Fruit fly (Drosophila melanogaster) whole organism, embryonic: Measurements from ENCODE around the gene CG31075.

ENCODE experiments used
- B-H2 ChIP-seq: fragments of 200-800 bp; sonication (Bioruptor generic); optimal IDR thresholded peaks from 2 replicates; lab custom pipeline; 2018; ENCODE audit warnings: missing biosample characterization, mild to moderate bottlenecking, missing genetic modification characterization
- CG1024 ChIP-seq: fragments of 200-800 bp; sonication (Bioruptor generic); IDR thresholded peaks from 2 replicates; pipeline ENCODE4 v1.3.6; 2022; ENCODE audit warnings: missing biosample characterization, missing genetic modification characterization
- CG10267 ChIP-seq: fragments of 200-800 bp; sonication (Bioruptor generic); optimal IDR thresholded peaks from 2 replicates; lab custom pipeline; 2018; ENCODE audit warnings: missing biosample characterization, mild to moderate bottlenecking, missing genetic modification characterization, moderate library complexity
- CG10431 ChIP-seq: fragments of 200-800 bp; sonication (Bioruptor generic); optimal IDR thresholded peaks from 3 replicates; lab custom pipeline; 2018; ENCODE audit warnings: missing biosample characterization, mild to moderate bottlenecking, missing genetic modification characterization
- CG10565 ChIP-seq: fragments of 200-800 bp; sonication (Bioruptor generic); optimal IDR thresholded peaks from 3 replicates; lab custom pipeline; 2016; ENCODE audit warnings: missing biosample characterization, mild to moderate bottlenecking, missing genetic modification characterization
- CG11456 ChIP-seq: fragments of 200-800 bp; sonication (Bioruptor generic); IDR thresholded peaks from 3 replicates; pipeline ENCODE4 v1.3.6; 2022; ENCODE audit warnings: missing biosample characterization, missing genetic modification characterization
- CG11696 ChIP-seq: fragments of 200-800 bp; sonication (Bioruptor generic); IDR thresholded peaks from 2 replicates; pipeline ENCODE4 v1.3.6; 2022; ENCODE audit warnings: missing biosample characterization, missing genetic modification characterization
- CG12659 ChIP-seq: fragments of 200-800 bp; sonication (Bioruptor generic); optimal IDR thresholded peaks from 3 replicates; lab custom pipeline; 2017; ENCODE audit warnings: mild to moderate bottlenecking, missing biosample characterization, missing genetic modification reagents, missing genetic modification characterization
- CG16863 ChIP-seq: fragments of 200-800 bp; sonication (Bioruptor generic); optimal IDR thresholded peaks from 3 replicates; lab custom pipeline; 2016; ENCODE audit warnings: missing biosample characterization, missing genetic modification characterization
- CG17359 ChIP-seq: fragments of 200-800 bp; sonication (Bioruptor generic); optimal IDR thresholded peaks from 3 replicates; lab custom pipeline; 2018; ENCODE audit warnings: missing biosample characterization, mild to moderate bottlenecking, missing genetic modification characterization, moderate library complexity
- CG17912 ChIP-seq: fragments of 200-800 bp; sonication (Bioruptor generic); optimal IDR thresholded peaks from 2 replicates; lab custom pipeline; 2018; ENCODE audit warnings: missing biosample characterization, mild to moderate bottlenecking, missing genetic modification characterization
- CG2116 ChIP-seq: fragments of 200-800 bp; sonication (Bioruptor generic); optimal IDR thresholded peaks from 3 replicates; lab custom pipeline; 2018; ENCODE audit warnings: missing biosample characterization, mild to moderate bottlenecking, missing genetic modification characterization
- CG2202 ChIP-seq: fragments of 200-800 bp; sonication (Bioruptor generic); optimal IDR thresholded peaks from 2 replicates; lab custom pipeline; 2018; ENCODE audit warnings: missing biosample characterization, mild to moderate bottlenecking, missing genetic modification characterization
- CG30431 ChIP-seq: fragments of 200-800 bp; sonication (Bioruptor generic); optimal IDR thresholded peaks from 2 replicates; lab custom pipeline; 2017; ENCODE audit warnings: missing biosample characterization, missing genetic modification characterization
- CG34422 ChIP-seq: fragments of 200-800 bp; sonication (Bioruptor generic); IDR thresholded peaks from 3 replicates; pipeline ENCODE4 v1.3.6; 2022; ENCODE audit warnings: missing biosample characterization, missing genetic modification characterization
- CG4854 ChIP-seq: fragments of 200-800 bp; sonication (Bioruptor generic); optimal IDR thresholded peaks from 2 replicates; lab custom pipeline; 2016; ENCODE audit warnings: missing biosample characterization, missing genetic modification characterization, inconsistent platforms
- CG5180 ChIP-seq: fragments of 200-800 bp; sonication (Bioruptor generic); optimal IDR thresholded peaks from 3 replicates; lab custom pipeline; 2017; ENCODE audit warnings: missing biosample characterization, missing genetic modification characterization, mild to moderate bottlenecking, moderate library complexity, missing genetic modification reagents
- CG5245 ChIP-seq: fragments of 200-800 bp; sonication (Bioruptor generic); optimal IDR thresholded peaks from 3 replicates; lab custom pipeline; 2016; ENCODE audit warnings: missing biosample characterization, missing genetic modification characterization
- CG7839 ChIP-seq: fragments of 200-800 bp; sonication (Bioruptor generic); optimal IDR thresholded peaks from 3 replicates; lab custom pipeline; 2018; ENCODE audit warnings: missing biosample characterization, mild to moderate bottlenecking, missing genetic modification characterization, moderate library complexity
- CG7987 ChIP-seq: fragments of 200-800 bp; sonication (Bioruptor generic); optimal IDR thresholded peaks from 2 replicates; lab custom pipeline; 2018; ENCODE audit warnings: missing biosample characterization, mild to moderate bottlenecking, missing genetic modification characterization, moderate library complexity
- CG9932 ChIP-seq: fragments of 200-800 bp; sonication (Bioruptor generic); IDR thresholded peaks from 2 replicates; pipeline ENCODE4 v1.3.6; 2022; ENCODE audit warnings: missing biosample characterization, missing genetic modification characterization
- Deaf1 ChIP-seq: fragments of 200-800 bp; optimal IDR thresholded peaks from 3 replicates; lab custom pipeline; 2019; ENCODE audit warnings: missing biosample characterization, mild to moderate bottlenecking, missing genetic modification characterization, moderate library complexity
- Doc2 ChIP-seq: fragments of 200-800 bp; sonication (Bioruptor generic); IDR thresholded peaks from 2 replicates; pipeline ENCODE4 v1.3.6; 2022; ENCODE audit warnings: missing biosample characterization, missing genetic modification characterization
- HLH54F ChIP-seq: fragments of 200-800 bp; sonication (Bioruptor generic); optimal IDR thresholded peaks from 3 replicates; lab custom pipeline; 2016; ENCODE audit warnings: missing biosample characterization, missing genetic modification characterization
- Med ChIP-seq: fragments of 200-800 bp; sonication (Bioruptor generic); peaks from one replicate; lab custom pipeline; 2016; ENCODE audit warnings: missing biosample characterization, missing genetic modification characterization, mild to moderate bottlenecking, inconsistent platforms, moderate library complexity
- Nf-YC ChIP-seq: fragments of 200-800 bp; optimal IDR thresholded peaks from 3 replicates; lab custom pipeline; 2019; ENCODE audit warnings: missing biosample characterization, mild to moderate bottlenecking, missing genetic modification characterization, moderate library complexity
- Opbp ChIP-seq: fragments of 200-800 bp; sonication (Bioruptor generic); IDR thresholded peaks from 3 replicates; pipeline ENCODE4 v1.3.6; 2022; ENCODE audit warnings: missing biosample characterization, missing genetic modification characterization; ENCODE audit not compliant: partially characterized antibody
- Sry-β ChIP-seq: fragments of 200-800 bp; sonication (Bioruptor generic); optimal IDR thresholded peaks from 2 replicates; lab custom pipeline; 2018; ENCODE audit warnings: missing biosample characterization, mild to moderate bottlenecking, missing genetic modification characterization, moderate library complexity
- Tbp ChIP-seq: fragments of >200 bp; optimal IDR thresholded peaks from 2 replicates; lab custom pipeline; 2018; ENCODE audit warnings: missing biosample characterization, missing genetic modification characterization
- bsh ChIP-seq, 2 experiments: fragments of 200-800 bp; sonication (Bioruptor generic); optimal IDR thresholded peaks; 2 replicates each; lab custom pipeline; 2017 to 2018; ENCODE audit warnings: mild to moderate bottlenecking in 2 of 2, missing biosample characterization in 2 of 2, missing genetic modification characterization in 2 of 2, moderate library complexity in 1 of 2
- btn ChIP-seq: fragments of 200-800 bp; sonication (Bioruptor generic); optimal IDR thresholded peaks from 2 replicates; lab custom pipeline; 2016; ENCODE audit warnings: missing biosample characterization, missing genetic modification characterization
- chn ChIP-seq: fragments of 200-800 bp; sonication (Bioruptor generic); optimal IDR thresholded peaks from 2 replicates; lab custom pipeline; 2016; ENCODE audit warnings: missing biosample characterization, missing genetic modification characterization
- dan ChIP-seq: fragments of 200-800 bp; sonication (Bioruptor generic); IDR thresholded peaks from 2 replicates; pipeline ENCODE4 v1.3.6; 2022; ENCODE audit warnings: missing biosample characterization, missing genetic modification characterization
- dpn ChIP-seq, 2 experiments: fragments of 200-800 bp; sonication (Bioruptor generic); optimal IDR thresholded peaks; 3 replicates each; lab custom pipeline; 2016; ENCODE audit warnings: missing biosample characterization in 2 of 2, missing genetic modification characterization in 2 of 2
- fd102C ChIP-seq: fragments of 200-800 bp; sonication (Bioruptor generic); optimal IDR thresholded peaks from 2 replicates; lab custom pipeline; 2018; ENCODE audit warnings: missing biosample characterization, mild to moderate bottlenecking, missing genetic modification characterization, moderate library complexity
- gem ChIP-seq: fragments of 200-800 bp; sonication (Bioruptor generic); optimal IDR thresholded peaks from 2 replicates; lab custom pipeline; 2019; ENCODE audit warnings: missing biosample characterization, mild to moderate bottlenecking, missing genetic modification characterization, moderate library complexity
- grau ChIP-seq: fragments of 200-800 bp; optimal IDR thresholded peaks from 3 replicates; lab custom pipeline; 2019; ENCODE audit warnings: missing biosample characterization, mild to moderate bottlenecking, missing genetic modification characterization, moderate library complexity
- hkb ChIP-seq, 2 experiments: fragments of 200-800 bp in 1 of 2; fragments of >200 bp in 1 of 2; sonication (Bioruptor generic) in 1 of 2; IDR thresholded peaks in 1 of 2; optimal IDR thresholded peaks in 1 of 2; 2 replicates each; pipeline versions ENCODE4 v1.3.6 to Lab custom; 2017 to 2022; ENCODE audit warnings: missing biosample characterization in 1 of 2, missing genetic modification characterization in 1 of 2
- kah ChIP-seq: fragments of 200-800 bp; sonication (Bioruptor generic); optimal IDR thresholded peaks from 2 replicates; lab custom pipeline; 2018; ENCODE audit warnings: missing biosample characterization, mild to moderate bottlenecking, missing genetic modification characterization
- mirr ChIP-seq: fragments of 200-800 bp; sonication (Bioruptor generic); optimal IDR thresholded peaks from 3 replicates; lab custom pipeline; 2018; ENCODE audit warnings: missing biosample characterization, mild to moderate bottlenecking, missing genetic modification characterization
- sc ChIP-seq, 3 experiments: fragments of >200 bp in 2 of 3; fragments of 200-800 bp in 1 of 3; sonication (Bioruptor generic) in 1 of 3; optimal IDR thresholded peaks; 2 replicates in 2 of 3; 3 replicates in 1 of 3; lab custom pipeline; 2017; ENCODE audit warnings: mild to moderate bottlenecking in 1 of 3, missing biosample characterization in 1 of 3, missing genetic modification characterization in 1 of 3, missing genetic modification reagents in 1 of 3
- scrt ChIP-seq: fragments of 200-800 bp; sonication (Bioruptor generic); optimal IDR thresholded peaks from 2 replicates; lab custom pipeline; 2018; ENCODE audit warnings: missing biosample characterization, mild to moderate bottlenecking, missing genetic modification characterization, moderate library complexity
- sim ChIP-seq: fragments of 200-800 bp; sonication (Bioruptor generic); IDR thresholded peaks from 2 replicates; pipeline ENCODE4 v1.3.6; 2022; ENCODE audit warnings: missing biosample characterization, missing genetic modification characterization
- sr ChIP-seq: fragments of 200-800 bp; sonication (Bioruptor generic); IDR thresholded peaks from 3 replicates; pipeline ENCODE4 v1.3.6; 2022; ENCODE audit warnings: missing biosample characterization, missing genetic modification characterization
- stwl ChIP-seq: fragments of 200-800 bp; sonication (Bioruptor generic); optimal IDR thresholded peaks from 3 replicates; lab custom pipeline; 2018; ENCODE audit warnings: missing biosample characterization, mild to moderate bottlenecking, missing genetic modification characterization, moderate library complexity
- tgo ChIP-seq: fragments of 200-800 bp; sonication (Bioruptor generic); IDR thresholded peaks from 3 replicates; pipeline ENCODE4 v1.3.6; 2022; ENCODE audit warnings: missing biosample characterization, missing genetic modification characterization
- tll ChIP-seq, 2 experiments: fragments of 200-800 bp in 1 of 2; fragments of >200 bp in 1 of 2; sonication (Bioruptor generic) in 1 of 2; optimal IDR thresholded peaks; 2 replicates each; lab custom pipeline; 2017 to 2019; ENCODE audit warnings: missing biosample characterization in 2 of 2, missing genetic modification characterization in 2 of 2, mild to moderate bottlenecking in 1 of 2, moderate library complexity in 1 of 2
- wek ChIP-seq: fragments of 200-800 bp; sonication (Bioruptor generic); optimal IDR thresholded peaks from 3 replicates; lab custom pipeline; 2018; ENCODE audit warnings: missing biosample characterization, mild to moderate bottlenecking, missing genetic modification characterization, moderate library complexity
- wor ChIP-seq: fragments of 200-800 bp; sonication (Bioruptor generic); IDR thresholded peaks from 2 replicates; pipeline ENCODE4 v1.3.6; 2022; ENCODE audit warnings: missing biosample characterization, missing genetic modification characterization

CG31075 gene

DNA sequence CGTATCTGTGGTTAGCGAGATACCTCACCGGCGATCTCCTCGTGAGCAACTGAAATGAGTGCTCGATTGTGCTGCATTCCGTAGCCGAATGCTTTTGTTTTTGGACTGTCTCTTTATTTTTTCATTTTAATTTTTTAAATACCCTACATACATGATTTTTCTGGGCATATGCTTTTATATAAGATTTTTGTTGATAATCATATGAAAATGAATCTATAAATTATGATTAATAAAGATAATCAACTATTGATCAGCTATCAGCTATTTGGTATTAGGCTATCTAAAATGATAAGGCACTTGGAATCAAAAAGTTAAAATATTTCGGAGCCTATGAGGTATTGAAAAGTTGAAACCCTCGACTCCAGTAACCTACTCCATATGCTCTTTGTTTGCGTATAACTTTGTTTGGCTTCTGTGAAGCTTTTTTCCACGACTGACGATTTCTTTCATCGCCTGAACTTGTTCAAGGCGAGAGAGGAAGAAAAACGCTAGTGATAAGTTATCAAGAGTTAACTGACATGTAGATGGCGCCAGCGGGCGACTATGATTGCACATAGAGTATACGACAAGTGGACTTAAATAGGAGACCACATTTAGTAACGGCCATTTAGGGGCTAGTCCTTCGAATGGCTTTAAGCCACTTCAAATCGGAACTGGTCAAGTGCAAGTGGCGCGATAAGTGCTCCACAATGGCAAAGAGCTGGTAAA lies 1.6 kb upstream of the CG31075 start, which contains the start of gene CG31076 (continued):
- TF ChIP-seq CG5180 (GFP tag; lab: Kevin White, UChicago) (peak; percentile 28), btn (GFP tag; lab: Kevin White, UChicago) (no peak), dpn (GFP tag; optimal IDR thresholded peaks at IDR 0.05; lab: Kevin White, UChicago) (no peak), Doc2 (no peak), gem (peak; percentile 55), B-H2 (no peak), Nf-YC (tag; lab: Kevin White, UChicago) (peak; percentile 31), CG16863 (GFP tag; lab: Kevin White, UChicago) (no peak), CG2202 (tag; lab: Kevin White, UChicago) (no peak), HLH54F (no peak), CG2116 (no peak), CG11456 (GFP tag; lab: Robert Waterston, UW) (no peak), scrt (GFP tag; lab: Kevin White, UChicago) (no peak), fd102C (GFP tag; lab: Kevin White, UChicago) (no peak), sim (GFP tag; lab: Robert Waterston, UW) (no peak), CG7839 (peak; percentile 51), CG34422 (GFP tag; lab: Robert Waterston, UW) (no peak), Sry-β (GFP tag; lab: Kevin White, UChicago) (no peak), CG17359 (tag; lab: Kevin White, UChicago) (no peak), chn (GFP tag; lab: Kevin White, UChicago) (no peak), CG5245 (GFP tag; lab: Kevin White, UChicago) (no peak), dan (GFP tag; lab: Robert Waterston, UW) (no peak), Tbp (no peak), CG10267 (tag; lab: Kevin White, UChicago) (no peak), hkb (optimal IDR thresholded peaks at IDR 0.05; lab: Kevin White, UChicago) (no peak), hkb (GFP tag; IDR thresholded peaks at IDR 0.05; lab: Robert Waterston, UW) (no peak), CG4854 (GFP tag; lab: Kevin White, UChicago) (no peak), CG7987 (no peak), CG30431 (GFP tag; lab: Kevin White, UChicago) (no peak), bsh (GFP tag; optimal IDR thresholded peaks at IDR 0.05; lab: Kevin White, UChicago) (no peak), CG11696 (GFP tag; lab: Robert Waterston, UW) (no peak), mirr (GFP tag; lab: Kevin White, UChicago) (no peak), Deaf1 (tag; lab: Kevin White, UChicago) (peak; percentile 34), stwl (tag; lab: Kevin White, UChicago) (no peak), CG12659 (GFP tag; lab: Kevin White, UChicago) (no peak), sc (optimal IDR thresholded peaks at IDR 0.05; lab: Kevin White, UChicago) (no peak), sc (GFP tag; optimal IDR thresholded peaks at IDR 0.05; lab: Kevin White, UChicago) (no peak), CG9932 (no peak), CG10431 (GFP tag; lab: Kevin White, UChicago) (no peak), grau (no peak), CG1024 (GFP tag; lab: Robert Waterston, UW) (no peak), Med (GFP tag; lab: Kevin White, UChicago) (no peak), Opbp (GFP tag; lab: Robert Waterston, UW) (no peak), wor (GFP tag; lab: Robert Waterston, UW) (no peak), tll (GFP tag; optimal IDR thresholded peaks at IDR 0.05; lab: Kevin White, UChicago) (no peak), sr (no peak), kah (GFP tag; lab: Kevin White, UChicago) (no peak), CG10565 (no peak), wek (GFP tag; lab: Kevin White, UChicago) (no peak), tgo (GFP tag; lab: Robert Waterston, UW) (peak; percentile 46; the same call in 2 of the 3 replicates), CG17912 (no peak)
